Worm (Caenorhabditis elegans): ENCODE measurements around the gene F45D3.4.

DNA sequence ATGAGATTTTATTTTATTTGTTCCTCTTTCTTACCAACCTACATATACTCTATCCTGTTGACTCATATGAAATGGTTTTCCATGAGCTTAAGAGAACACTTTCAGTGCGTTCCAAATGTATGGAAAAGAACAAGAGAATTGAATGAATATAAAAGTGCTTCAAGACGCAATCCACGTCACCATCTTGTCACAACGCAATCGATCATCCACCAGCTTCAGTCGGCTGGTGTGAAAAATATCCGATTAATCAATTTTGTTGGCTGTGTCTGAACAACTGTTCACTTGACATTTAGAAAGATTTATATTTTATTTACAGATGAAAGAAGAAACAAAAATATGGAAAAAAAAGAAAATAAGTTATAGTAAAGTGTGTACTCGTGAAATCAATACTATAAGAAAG is 29.6 kb downstream of the F45D3.4 start:
- no peak for TF ChIP-seq dpff-1 (tag; optimal IDR thresholded peaks at IDR 0.05)
- no peak for TF ChIP-seq ztf-28 (GFP tag; IDR thresholded peaks at IDR 0.05)
